Fruit fly (Drosophila melanogaster): Measurements from ENCODE around the gene CG17075.

The CG17075 gene

DNA sequence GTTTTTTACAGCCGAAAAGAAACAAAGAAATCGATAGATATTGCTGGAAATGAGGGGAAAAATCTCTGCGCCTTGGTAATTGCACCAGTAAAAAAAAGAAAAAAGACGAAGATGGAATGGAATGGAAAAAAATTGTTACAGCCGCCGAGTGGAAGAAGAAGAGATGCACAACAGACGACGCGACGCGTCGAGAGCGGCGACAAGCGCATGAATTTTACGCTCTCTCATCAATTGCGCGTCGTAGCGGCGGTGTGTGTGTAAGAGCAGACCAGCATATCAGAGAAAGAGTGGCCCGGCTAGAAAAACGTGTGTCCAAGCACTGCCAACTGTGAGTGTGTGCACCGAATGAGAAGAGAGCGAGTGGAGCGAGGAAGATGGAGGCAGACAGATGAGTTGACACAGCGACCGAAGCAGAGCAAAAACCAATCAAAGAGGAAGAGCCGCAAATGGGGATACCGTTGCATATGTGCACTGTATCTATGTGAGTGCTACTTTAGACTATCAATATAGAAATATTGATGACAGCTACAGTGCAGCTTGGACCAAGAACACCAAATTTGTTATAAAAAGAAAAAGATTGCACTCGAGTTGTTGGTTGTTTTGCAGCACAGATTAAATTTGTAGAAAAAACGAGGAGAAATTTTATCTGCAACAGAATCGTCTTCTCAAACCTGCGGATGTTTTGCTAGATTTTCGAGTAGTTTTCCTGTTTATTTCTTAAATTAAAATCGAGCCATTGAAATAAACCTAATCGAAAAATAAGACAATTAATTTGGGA lies 18.1 kb downstream of the CG17075 start (continued):
- TF ChIP-seq Elba2 (GFP tag; optimal IDR thresholded peaks at IDR 0.05) (no peak), YL-1 (GFP tag; optimal IDR thresholded peaks at IDR 0.05) (peak; percentile 13), Pdp1 (GFP tag; optimal IDR thresholded peaks at IDR 0.05) (peak in 1 of 2 experiments; percentile 42), mam (GFP tag; optimal IDR thresholded peaks at IDR 0.05) (no peak), CG32532 (GFP tag; IDR thresholded peaks at IDR 0.05) (peak; percentile 31; the same call in 1 of the 2 replicates), CG10462 (GFP tag; optimal IDR thresholded peaks at IDR 0.05) (no peak), grau (tag; optimal IDR thresholded peaks at IDR 0.05) (peak; percentile 84), yki (optimal IDR thresholded peaks at IDR 0.05) (peak; percentile 79), az2 (GFP tag; optimal IDR thresholded peaks at IDR 0.05) (peak; percentile 42), seq (GFP tag; IDR thresholded peaks at IDR 0.05) (peak; percentile 6), bcd (GFP tag; optimal IDR thresholded peaks at IDR 0.05) (no peak), CHES-1-like (GFP tag; optimal IDR thresholded peaks at IDR 0.05) (peak; percentile 26), ewg (GFP tag; optimal IDR thresholded peaks at IDR 0.05) (peak; percentile 60), dm (GFP tag; optimal IDR thresholded peaks at IDR 0.05) (no peak), mld (GFP tag; IDR thresholded peaks at IDR 0.05; ENCODE audit: partially characterized antibody) (no peak), exex (tag; optimal IDR thresholded peaks at IDR 0.05) (no peak), Trl (optimal IDR thresholded peaks at IDR 0.05) (peak; percentile 95 to 97), Trl (GFP tag; optimal IDR thresholded peaks at IDR 0.05) (peak; percentile 31), CG9876 (GFP tag; optimal IDR thresholded peaks at IDR 0.05) (no peak), Nf-YB (GFP tag; optimal IDR thresholded peaks at IDR 0.05) (peak; percentile 42), insv (GFP tag; optimal IDR thresholded peaks at IDR 0.05) (no peak), jigr1 (GFP tag; IDR thresholded peaks at IDR 0.05) (no peak), CG3407 (GFP tag; optimal IDR thresholded peaks at IDR 0.05) (no peak), zen2 (GFP tag; IDR thresholded peaks at IDR 0.05; ENCODE audit: partially characterized antibody) (peak; percentile 82), phol (tag; optimal IDR thresholded peaks at IDR 0.05) (no peak), crc (GFP tag; optimal IDR thresholded peaks at IDR 0.05) (no peak), caup (GFP tag; optimal IDR thresholded peaks at IDR 0.05; ENCODE audit: severe bottlenecking) (no peak), CG10366 (GFP tag; IDR thresholded peaks at IDR 0.05) (no peak; the same call in 1 of the 2 replicates), CG15479 (GFP tag; optimal IDR thresholded peaks at IDR 0.05) (peak; percentile 87), z (GFP tag; IDR thresholded peaks at IDR 0.05) (peak; percentile 73; the same call in 2 of the 3 replicates), tio (GFP tag; optimal IDR thresholded peaks at IDR 0.05) (peak; percentile 13), onecut (GFP tag; IDR thresholded peaks at IDR 0.05) (no peak), Meics (GFP tag; optimal IDR thresholded peaks at IDR 0.05) (no peak), sd (tag; optimal IDR thresholded peaks at IDR 0.05) (peak; percentile 60), CG9437 (GFP tag; optimal IDR thresholded peaks at IDR 0.05) (no peak), CG6689 (GFP tag; IDR thresholded peaks at IDR 0.05) (0 out of 2 replicates have a peak, but pooled peaks have one; percentile 38), Asciz (GFP tag; optimal IDR thresholded peaks at IDR 0.05) (no peak), CG10979 (tag; optimal IDR thresholded peaks at IDR 0.05) (peak; percentile 15), nom (GFP tag; optimal IDR thresholded peaks at IDR 0.05) (peak; percentile 84), Stat92E (GFP tag; optimal IDR thresholded peaks at IDR 0.05) (peak in 1 of 3 experiments; percentile 15), gsb (GFP tag; IDR thresholded peaks at IDR 0.05) (no peak), CG4707 (GFP tag; optimal IDR thresholded peaks at IDR 0.05) (no peak), ase (GFP tag; IDR thresholded peaks at IDR 0.05) (no peak), CG8281 (tag; optimal IDR thresholded peaks at IDR 0.05) (peak; percentile 93), CG12104 (GFP tag; optimal IDR thresholded peaks at IDR 0.05) (no peak), dmrt11E (tag; optimal IDR thresholded peaks at IDR 0.05) (peak; percentile 5), gsb-n (tag; optimal IDR thresholded peaks at IDR 0.05) (peak; percentile 60), scrt (GFP tag; optimal IDR thresholded peaks at IDR 0.05) (peak; percentile 39), klu (GFP tag; IDR thresholded peaks at IDR 0.05) (no peak)
